Worm (Caenorhabditis elegans): Measurements from ENCODE around the gene F09B9.4.
A peak's percentile ranks its signal among the peaks of the same experiment; 100 is the strongest.

Gene F09B9.4

ce11 chrX:10148235-10148872 lies 12.1 kb upstream of the F09B9.4 start:
- TF ChIP-seq ama-1 (optimal IDR thresholded peaks at IDR 0.05) (no peak), nhr-43 (tag; optimal IDR thresholded peaks at IDR 0.05; ENCODE audit: poor library complexity, severe bottlenecking) (peak; percentile 45), elt-2 (tag; optimal IDR thresholded peaks at IDR 0.05) (peak; percentile 24), pha-4 (tag; optimal IDR thresholded peaks at IDR 0.05) (peak; percentile 97), lin-15B (tag; optimal IDR thresholded peaks at IDR 0.05) (no peak), pqm-1 (tag; optimal IDR thresholded peaks at IDR 0.05) (no peak)

- no peak for TF ChIP-seq snpc-4 (tag; optimal IDR thresholded peaks at IDR 0.05)
- no peak for TF ChIP-seq R02D3.7 (tag; optimal IDR thresholded peaks at IDR 0.05)
- no peak for TF ChIP-seq nhr-237 (tag; optimal IDR thresholded peaks at IDR 0.05)
- TF ChIP-seq zag-1 (tag; optimal IDR thresholded peaks at IDR 0.05), result no peak
- no peak for TF ChIP-seq fos-1 (tag; optimal IDR thresholded peaks at IDR 0.05)
- no peak for TF ChIP-seq eor-1 (tag; optimal IDR thresholded peaks at IDR 0.05)
- TF ChIP-seq nhr-76 (tag; optimal IDR thresholded peaks at IDR 0.05), result no peak
- no peak for TF ChIP-seq lin-39 (tag; optimal IDR thresholded peaks at IDR 0.05)
- no peak for TF ChIP-seq pqm-1 (tag; optimal IDR thresholded peaks at IDR 0.05)
- TF ChIP-seq elt-1 (tag; optimal IDR thresholded peaks at IDR 0.05), result no peak
- no peak for TF ChIP-seq tbx-2 (tag; optimal IDR thresholded peaks at IDR 0.05)
- TF ChIP-seq unc-39 (tag; optimal IDR thresholded peaks at IDR 0.05), result no peak
- no peak for TF ChIP-seq nhr-12 (tag; optimal IDR thresholded peaks at IDR 0.05)
- TF ChIP-seq mdl-1 (tag; optimal IDR thresholded peaks at IDR 0.05), result no peak
Measured at ce11 chrX:10150918-10151317, 9.5 kb upstream of the F09B9.4 start.

- TF ChIP-seq nhr-67 (tag; optimal IDR thresholded peaks at IDR 0.05) (no peak), lin-39 (tag; optimal IDR thresholded peaks at IDR 0.05) (no peak), ztf-4 (tag; optimal IDR thresholded peaks at IDR 0.05) (no peak), nhr-77 (tag; optimal IDR thresholded peaks at IDR 0.05) (no peak), fkh-10 (GFP tag; optimal IDR thresholded peaks at IDR 0.05) (no peak), tbx-2 (tag; optimal IDR thresholded peaks at IDR 0.05) (no peak), ama-1 (optimal IDR thresholded peaks at IDR 0.05) (no peak), R02D3.7 (tag; optimal IDR thresholded peaks at IDR 0.05) (no peak), ceh-16 (tag; optimal IDR thresholded peaks at IDR 0.05) (no peak), egl-5 (tag; optimal IDR thresholded peaks at IDR 0.05) (no peak), nfya-1 (tag; optimal IDR thresholded peaks at IDR 0.05; ENCODE audit: insufficient read depth) (peak; percentile 62), hmg-11 (tag; optimal IDR thresholded peaks at IDR 0.05) (peak; percentile 24), fos-1 (tag; optimal IDR thresholded peaks at IDR 0.05) (no peak), nhr-12 (tag; optimal IDR thresholded peaks at IDR 0.05) (no peak), unc-62 (GFP tag; optimal IDR thresholded peaks at IDR 0.05) (peak; percentile 49)
Measured at ce11 chrX:10154317-10154942, 6.0 kb upstream of the F09B9.4 start, which contains the start of gene F09B9.5. F09B9.5 (plus strand) TSS chrX:10154817.

ce11 chrX:10155127-10155526 lies 5.3 kb upstream of the F09B9.4 start:
- TF ChIP-seq aly-2 (tag; optimal IDR thresholded peaks at IDR 0.05) (no peak), fkh-10 (GFP tag; optimal IDR thresholded peaks at IDR 0.05) (peak; percentile 40)

- TF ChIP-seq lin-15B (tag; optimal IDR thresholded peaks at IDR 0.05) (peak; percentile 57), nfya-1 (tag; optimal IDR thresholded peaks at IDR 0.05; ENCODE audit: insufficient read depth) (peak; percentile 95), lsy-12 (tag; optimal IDR thresholded peaks at IDR 0.05) (peak; percentile 2), pha-4 (tag; optimal IDR thresholded peaks at IDR 0.05) (peak; percentile 69), ceh-28 (tag; optimal IDR thresholded peaks at IDR 0.05) (peak; percentile 40), tbx-2 (tag; optimal IDR thresholded peaks at IDR 0.05) (peak; percentile 20), nhr-12 (tag; optimal IDR thresholded peaks at IDR 0.05) (no peak), daf-12 (tag; optimal IDR thresholded peaks at IDR 0.05) (no peak), snpc-4 (tag; optimal IDR thresholded peaks at IDR 0.05) (peak; percentile 2), elt-2 (tag; optimal IDR thresholded peaks at IDR 0.05) (peak; percentile 52), ceh-9 (tag; optimal IDR thresholded peaks at IDR 0.05) (no peak), ama-1 (optimal IDR thresholded peaks at IDR 0.05) (peak; percentile 69), nhr-23 (tag; optimal IDR thresholded peaks at IDR 0.05) (peak; percentile 89), egl-5 (tag; optimal IDR thresholded peaks at IDR 0.05) (peak; percentile 69), lin-39 (tag; optimal IDR thresholded peaks at IDR 0.05) (peak; percentile 75), pqm-1 (tag; optimal IDR thresholded peaks at IDR 0.05) (peak; percentile 35), nhr-28 (tag; optimal IDR thresholded peaks at IDR 0.05) (no peak), nhr-25 (tag; optimal IDR thresholded peaks at IDR 0.05) (peak; percentile 57), nhr-43 (tag; optimal IDR thresholded peaks at IDR 0.05; ENCODE audit: poor library complexity, severe bottlenecking) (peak; percentile 58), nhr-11 (tag; optimal IDR thresholded peaks at IDR 0.05) (no peak), ZK546.5 (tag; optimal IDR thresholded peaks at IDR 0.05) (no peak), hmg-11 (tag; optimal IDR thresholded peaks at IDR 0.05) (peak; percentile 75)
Measured at ce11 chrX:10158716-10159115, 1.7 kb upstream of the F09B9.4 start, which contains the start of gene erd-2.1. erd-2.1 (minus strand) TSS chrX:10158829.
